Fruit fly (Drosophila melanogaster) ovary, adult (tissue): ENCODE measurements around the gene Ufd1.

ENCODE experiments used
- CG17801 ChIP-seq: fragments of 200-800 bp; optimal IDR thresholded peaks from 2 replicates; lab custom pipeline; 2019; ENCODE audit warnings: missing biosample characterization, mild to moderate bottlenecking, missing genetic modification characterization, moderate library complexity; ENCODE audit not compliant: partially characterized antibody

The Ufd1 gene

dm6 chr3L:11107432-11107831, 15.6 kb downstream of the Ufd1 start, which contains the start of gene CG32073:
Gene CG32073 (minus strand): TSS chr3L:11107582.
- TF ChIP-seq CG17801 (GFP tag; lab: Kevin White, UChicago): no peak

dm6 chr3L:11103773-11104172, 19.2 kb downstream of the Ufd1 start, which contains the start of gene CG32071:
Gene CG32071 (minus strand): TSS chr3L:11103873.
- TF ChIP-seq CG17801 (GFP tag; lab: Kevin White, UChicago): no peak

- TF ChIP-seq CG17801 (GFP tag; lab: Kevin White, UChicago): no peak
Observed at dm6 chr3L:11102930-11103329, 20.1 kb downstream of the Ufd1 start, which contains the start of gene Elo68alpha. Gene Elo68alpha (minus strand): TSS chr3L:11103030.

dm6 chr3L:11101598-11101997, 21.4 kb downstream of the Ufd1 start, which contains the start of gene Elo68beta:
Gene Elo68beta (minus strand): TSS chr3L:11101698.
- no peak for TF ChIP-seq CG17801 (GFP tag; lab: Kevin White, UChicago)

dm6 chr3L:11097982-11098663, 24.9 kb downstream of the Ufd1 start, which contains the start of the genes Irbp18 and APP-BP1:
Gene Irbp18 (minus strand): TSS chr3L:11098186.
Gene APP-BP1 (plus strand): TSS chr3L:11098412.
- peak; percentile 91 for TF ChIP-seq CG17801 (GFP tag; lab: Kevin White, UChicago)

- peak; percentile 92 for TF ChIP-seq CG17801 (GFP tag; lab: Kevin White, UChicago)
Observed at dm6 chr3L:11096195-11096908, 26.7 kb downstream of the Ufd1 start, which contains the start of the genes CG46439, Iyd and CG33947. Gene CG46439 (minus strand): TSS chr3L:11096245. Gene Iyd (minus strand): TSS chr3L:11096245. Gene CG33947 (plus strand): TSS chr3L:11096496.

dm6 chr3L:11094279-11094678, 28.7 kb downstream of the Ufd1 start:
- no peak for TF ChIP-seq CG17801 (GFP tag; lab: Kevin White, UChicago)

dm6 chr3L:11093046-11093520, 29.9 kb downstream of the Ufd1 start, which contains the start of gene JIL-1:
Gene JIL-1 (minus strand): TSS chr3L:11093193.
- peak; percentile 54 for TF ChIP-seq CG17801 (GFP tag; lab: Kevin White, UChicago)

- TF ChIP-seq CG17801 (GFP tag; lab: Kevin White, UChicago): no peak
Observed at dm6 chr3L:11092610-11092961, 30.4 kb downstream of the Ufd1 start.

dm6 chr3L:11091943-11092609, 30.9 kb downstream of the Ufd1 start:
- peak; percentile 56 for TF ChIP-seq CG17801 (GFP tag; lab: Kevin White, UChicago)

dm6 chr3L:11089805-11090440, 33.1 kb downstream of the Ufd1 start:
- TF ChIP-seq CG17801 (GFP tag; lab: Kevin White, UChicago): peak; percentile 51

- TF ChIP-seq CG17801 (GFP tag; lab: Kevin White, UChicago): no peak
Observed at dm6 chr3L:11085810-11086209, 37.2 kb downstream of the Ufd1 start.

- TF ChIP-seq CG17801 (GFP tag; lab: Kevin White, UChicago): peak; percentile 93
Observed at dm6 chr3L:11084557-11085231, 38.3 kb downstream of the Ufd1 start.

dm6 chr3L:11083605-11084004, 39.4 kb downstream of the Ufd1 start:
- peak; percentile 34 for TF ChIP-seq CG17801 (GFP tag; lab: Kevin White, UChicago)
